Fruit fly (Drosophila melanogaster) whole organism, embryonic: ENCODE data around the gene SMC3.

Experiments used
- Abd-B ChIP-seq: fragments of 200-800 bp; sonication (Bioruptor generic); optimal IDR thresholded peaks from 2 replicates; lab custom pipeline; 2018; ENCODE audit warnings: missing biosample characterization, mild to moderate bottlenecking, missing genetic modification characterization, moderate library complexity
- CG10366 ChIP-seq: fragments of 200-800 bp; sonication (Bioruptor generic); IDR thresholded peaks from 2 replicates; pipeline ENCODE4 v1.3.6; 2022; ENCODE audit warnings: missing biosample characterization, missing genetic modification characterization
- CG1233 ChIP-seq: fragments of 200-800 bp; sonication (Bioruptor generic); optimal IDR thresholded peaks from 4 replicates; lab custom pipeline; 2018; ENCODE audit warnings: missing biosample characterization, mild to moderate bottlenecking, missing genetic modification characterization
- CG15479 ChIP-seq: fragments of 200-800 bp; sonication (Bioruptor generic); optimal IDR thresholded peaks from 3 replicates; lab custom pipeline; 2019; ENCODE audit warnings: missing biosample characterization, mild to moderate bottlenecking, missing genetic modification characterization, moderate library complexity
- CG16863 ChIP-seq: fragments of 200-800 bp; sonication (Bioruptor generic); optimal IDR thresholded peaks from 3 replicates; lab custom pipeline; 2016; ENCODE audit warnings: missing biosample characterization, missing genetic modification characterization
- CG17328 ChIP-seq: fragments of 200-800 bp; sonication (Bioruptor generic); IDR thresholded peaks from 2 replicates; pipeline ENCODE4 v1.3.6; 2022; ENCODE audit warnings: missing biosample characterization, missing genetic modification characterization
- CG17361 ChIP-seq: fragments of 200-800 bp; sonication (Bioruptor generic); IDR thresholded peaks from 3 replicates; pipeline ENCODE4 v1.3.6; 2022; ENCODE audit warnings: missing biosample characterization, missing genetic modification characterization
- CG17568 ChIP-seq: fragments of 200-800 bp; sonication (Bioruptor generic); optimal IDR thresholded peaks from 2 replicates; lab custom pipeline; 2018; ENCODE audit warnings: missing biosample characterization, mild to moderate bottlenecking, missing genetic modification characterization, moderate library complexity
- CG31365 ChIP-seq: fragments of 200-800 bp; sonication (Bioruptor generic); optimal IDR thresholded peaks from 2 replicates; lab custom pipeline; 2018; ENCODE audit warnings: missing biosample characterization, mild to moderate bottlenecking, missing genetic modification characterization
- CG31388 ChIP-seq: fragments of 200-800 bp; sonication (Bioruptor generic); optimal IDR thresholded peaks from 2 replicates; lab custom pipeline; 2016; ENCODE audit warnings: missing biosample characterization, missing genetic modification characterization
- CG3163 ChIP-seq: fragments of 200-800 bp; sonication (Bioruptor generic); optimal IDR thresholded peaks from 3 replicates; lab custom pipeline; 2016; ENCODE audit warnings: missing biosample characterization, missing genetic modification characterization
- CG3407 ChIP-seq: fragments of 200-800 bp; sonication (Bioruptor generic); optimal IDR thresholded peaks from 2 replicates; lab custom pipeline; 2018; ENCODE audit warnings: missing biosample characterization, mild to moderate bottlenecking, missing genetic modification characterization
- CG34376 ChIP-seq: fragments of 200-800 bp; sonication (Bioruptor generic); optimal IDR thresholded peaks from 2 replicates; lab custom pipeline; 2018; ENCODE audit warnings: missing biosample characterization, mild to moderate bottlenecking, missing genetic modification characterization
- CG3995 ChIP-seq: fragments of 200-800 bp; sonication (Bioruptor generic); optimal IDR thresholded peaks from 3 replicates; lab custom pipeline; 2016; ENCODE audit warnings: missing biosample characterization, missing genetic modification characterization
- CG43689 ChIP-seq: fragments of 200-800 bp; sonication (Bioruptor generic); IDR thresholded peaks from 2 replicates; pipeline ENCODE4 v1.3.6; 2022; ENCODE audit warnings: missing biosample characterization, missing genetic modification characterization
- CG6175 ChIP-seq: fragments of 200-800 bp; sonication (Bioruptor generic); IDR thresholded peaks from 3 replicates; pipeline ENCODE4 v1.3.6; 2022; ENCODE audit warnings: missing biosample characterization, missing genetic modification characterization
- CG6272 ChIP-seq: fragments of 200-800 bp; sonication (Bioruptor generic); IDR thresholded peaks from 2 replicates; pipeline ENCODE4 v1.3.6; 2022; ENCODE audit warnings: missing biosample characterization, missing genetic modification characterization
- CG8281 ChIP-seq: fragments of 200-800 bp; sonication (Bioruptor generic); optimal IDR thresholded peaks from 2 replicates; lab custom pipeline; 2018; ENCODE audit warnings: missing biosample characterization, mild to moderate bottlenecking, missing genetic modification characterization, moderate library complexity
- CG9876 ChIP-seq: fragments of 200-800 bp; sonication (Bioruptor generic); optimal IDR thresholded peaks from 2 replicates; lab custom pipeline; 2016; ENCODE audit warnings: missing biosample characterization, missing genetic modification characterization
- Dad ChIP-seq: fragments of 200-800 bp; sonication (Bioruptor generic); optimal IDR thresholded peaks from 3 replicates; lab custom pipeline; 2016; ENCODE audit warnings: missing biosample characterization, missing genetic modification characterization
- Deaf1 ChIP-seq: fragments of 200-800 bp; optimal IDR thresholded peaks from 3 replicates; lab custom pipeline; 2019; ENCODE audit warnings: missing biosample characterization, mild to moderate bottlenecking, missing genetic modification characterization, moderate library complexity
- HHEX ChIP-seq: fragments of 200-800 bp; sonication (Bioruptor generic); optimal IDR thresholded peaks from 3 replicates; lab custom pipeline; 2017; ENCODE audit warnings: missing biosample characterization, mild to moderate bottlenecking, missing genetic modification characterization, missing genetic modification reagents
- Hand ChIP-seq: fragments of 200-800 bp; sonication (Bioruptor generic); optimal IDR thresholded peaks from 2 replicates; lab custom pipeline; 2017; ENCODE audit warnings: mild to moderate bottlenecking, missing biosample characterization, missing genetic modification reagents, missing genetic modification characterization
- Hey ChIP-seq: fragments of 200-800 bp; sonication (Bioruptor generic); optimal IDR thresholded peaks from 3 replicates; lab custom pipeline; 2018; ENCODE audit warnings: missing biosample characterization, mild to moderate bottlenecking, missing genetic modification characterization
- Hr78 ChIP-seq, 2 experiments: fragments of 200-800 bp in 1 of 2; fragments of >200 bp in 1 of 2; sonication (Bioruptor generic) in 1 of 2; optimal IDR thresholded peaks; 2 replicates each; lab custom pipeline; 2017 to 2019; ENCODE audit warnings: missing biosample characterization in 2 of 2, missing genetic modification characterization in 2 of 2, mild to moderate bottlenecking in 1 of 2, moderate library complexity in 1 of 2
- MTF-1 ChIP-seq: fragments of 200-800 bp; sonication (Bioruptor generic); optimal IDR thresholded peaks from 2 replicates; lab custom pipeline; 2018; ENCODE audit warnings: missing biosample characterization, mild to moderate bottlenecking, missing genetic modification characterization, borderline replicate concordance
- NFAT ChIP-seq: fragments of 200-800 bp; sonication (Bioruptor generic); IDR thresholded peaks from 2 replicates; pipeline ENCODE4 v1.3.6; 2022; ENCODE audit warnings: missing biosample characterization, missing genetic modification characterization
- Oli ChIP-seq: fragments of 200-800 bp; sonication (Bioruptor generic); optimal IDR thresholded peaks from 2 replicates; lab custom pipeline; 2018; ENCODE audit warnings: missing biosample characterization, mild to moderate bottlenecking, missing genetic modification characterization, moderate library complexity
- Pdp1 ChIP-seq, 2 experiments: fragments of 200-800 bp; sonication (Bioruptor generic); optimal IDR thresholded peaks; 3 replicates each; lab custom pipeline; 2016; ENCODE audit warnings: missing biosample characterization in 2 of 2, missing genetic modification characterization in 2 of 2, mild to moderate bottlenecking in 1 of 2, moderate library complexity in 1 of 2
- Rx ChIP-seq: fragments of 200-800 bp; sonication (Bioruptor generic); IDR thresholded peaks from 2 replicates; pipeline ENCODE4 v1.3.6; 2022; ENCODE audit warnings: missing biosample characterization, missing genetic modification characterization
- Sry-δ ChIP-seq: fragments of 200-800 bp; sonication (Bioruptor generic); optimal IDR thresholded peaks from 2 replicates; lab custom pipeline; 2016; ENCODE audit warnings: missing biosample characterization, missing genetic modification characterization
- Xbp1 ChIP-seq: fragments of 200-800 bp; sonication (Bioruptor generic); optimal IDR thresholded peaks from 3 replicates; lab custom pipeline; 2016; ENCODE audit warnings: missing biosample characterization, mild to moderate bottlenecking, missing genetic modification characterization
- Xrp1 ChIP-seq: fragments of 200-800 bp; sonication (Bioruptor generic); IDR thresholded peaks from 2 replicates; pipeline ENCODE4 v1.3.6; 2022; ENCODE audit warnings: missing biosample characterization, missing genetic modification characterization
- ac ChIP-seq: fragments of 200-800 bp; sonication (Bioruptor generic); optimal IDR thresholded peaks from 3 replicates; lab custom pipeline; 2017; ENCODE audit warnings: missing biosample characterization, mild to moderate bottlenecking, missing genetic modification characterization
- bcd ChIP-seq: fragments of 200-800 bp; sonication (Bioruptor generic); optimal IDR thresholded peaks from 2 replicates; lab custom pipeline; 2017; ENCODE audit warnings: missing biosample characterization, mild to moderate bottlenecking, missing genetic modification characterization
- bigmax ChIP-seq: fragments of 200-800 bp; sonication (Bioruptor generic); optimal IDR thresholded peaks from 2 replicates; lab custom pipeline; 2018; ENCODE audit warnings: missing biosample characterization, mild to moderate bottlenecking, missing genetic modification characterization
- br ChIP-seq: fragments of >200 bp; optimal IDR thresholded peaks from 2 replicates; lab custom pipeline; 2017
- cato ChIP-seq: fragments of 200-800 bp; sonication (Bioruptor generic); optimal IDR thresholded peaks from 2 replicates; lab custom pipeline; 2016; ENCODE audit warnings: missing biosample characterization, missing genetic modification characterization, borderline replicate concordance
- caup ChIP-seq: fragments of 200-800 bp; sonication (Bioruptor generic); optimal IDR thresholded peaks from 3 replicates; lab custom pipeline; 2017; ENCODE audit warnings: missing biosample characterization, mild to moderate bottlenecking, missing genetic modification characterization, moderate library complexity; ENCODE audit not compliant: severe bottlenecking
- corto ChIP-seq: fragments of 200-800 bp; sonication (Bioruptor generic); optimal IDR thresholded peaks from 2 replicates; lab custom pipeline; 2016; ENCODE audit warnings: missing biosample characterization, mild to moderate bottlenecking, missing genetic modification characterization, moderate library complexity
- dmrt99B ChIP-seq: fragments of 200-800 bp; sonication (Bioruptor generic); optimal IDR thresholded peaks from 2 replicates; lab custom pipeline; 2018; ENCODE audit warnings: missing biosample characterization, mild to moderate bottlenecking, missing genetic modification characterization, moderate library complexity
- eyg ChIP-seq: fragments of 200-800 bp; sonication (Bioruptor generic); optimal IDR thresholded peaks from 3 replicates; lab custom pipeline; 2016; ENCODE audit warnings: missing biosample characterization, missing genetic modification characterization
- h ChIP-seq: fragments of >200 bp; optimal IDR thresholded peaks from 2 replicates; lab custom pipeline; 2017
- kay ChIP-seq: fragments of 200-800 bp; sonication (Bioruptor generic); optimal IDR thresholded peaks from 2 replicates; lab custom pipeline; 2016; ENCODE audit warnings: missing biosample characterization, missing genetic modification characterization
- mirr ChIP-seq: fragments of 200-800 bp; sonication (Bioruptor generic); optimal IDR thresholded peaks from 3 replicates; lab custom pipeline; 2018; ENCODE audit warnings: missing biosample characterization, mild to moderate bottlenecking, missing genetic modification characterization
- nom ChIP-seq: fragments of 200-800 bp; sonication (Bioruptor generic); optimal IDR thresholded peaks from 2 replicates; lab custom pipeline; 2017; ENCODE audit warnings: missing biosample characterization, missing genetic modification characterization, mild to moderate bottlenecking, moderate library complexity, missing genetic modification reagents
- rib ChIP-seq: fragments of 200-800 bp; sonication (Bioruptor generic); IDR thresholded peaks from 2 replicates; pipeline ENCODE4 v1.3.6; 2022; ENCODE audit warnings: missing biosample characterization, missing genetic modification characterization
- run ChIP-seq: fragments of 200-800 bp; sonication (Bioruptor generic); optimal IDR thresholded peaks from 3 replicates; lab custom pipeline; 2018; ENCODE audit warnings: missing biosample characterization, mild to moderate bottlenecking, missing genetic modification characterization
- tx ChIP-seq: fragments of 200-800 bp; sonication (Bioruptor generic); optimal IDR thresholded peaks from 2 replicates; lab custom pipeline; 2016; ENCODE audit warnings: missing biosample characterization, missing genetic modification characterization
- wor ChIP-seq: fragments of 200-800 bp; sonication (Bioruptor generic); IDR thresholded peaks from 2 replicates; pipeline ENCODE4 v1.3.6; 2022; ENCODE audit warnings: missing biosample characterization, missing genetic modification characterization
- zf30C ChIP-seq: fragments of 200-800 bp; sonication (Bioruptor generic); optimal IDR thresholded peaks from 3 replicates; lab custom pipeline; 2018; ENCODE audit warnings: missing biosample characterization, mild to moderate bottlenecking, missing genetic modification characterization

Gene SMC3

dm6 chrX:16552567-16552966, 40.7 kb downstream of the SMC3 start (continued):
- TF ChIP-seq CG10366 (GFP tag; lab: Robert Waterston, UW): peak; percentile 72
- TF ChIP-seq tx (GFP tag; lab: Kevin White, UChicago): no peak
- TF ChIP-seq ac (GFP tag; lab: Kevin White, UChicago): peak; percentile 38
- peak; percentile 73 for TF ChIP-seq CG1233 (GFP tag; lab: Kevin White, UChicago)
- no peak for TF ChIP-seq CG3163 (GFP tag; lab: Kevin White, UChicago)
- TF ChIP-seq Xbp1 (GFP tag; lab: Kevin White, UChicago): peak; percentile 81
- peak; percentile 65 for TF ChIP-seq NFAT (GFP tag; lab: Robert Waterston, UW)
- no peak for TF ChIP-seq br (lab: Kevin White, UChicago)
- no peak for TF ChIP-seq CG15479 (GFP tag; lab: Kevin White, UChicago)
- TF ChIP-seq run (tag; lab: Kevin White, UChicago): peak; percentile 72
- TF ChIP-seq Pdp1 (GFP tag; optimal IDR thresholded peaks at IDR 0.05; lab: Kevin White, UChicago): peak in 1 of 2 experiments; percentile 50
- peak; percentile 84 for TF ChIP-seq HHEX
- TF ChIP-seq Xrp1 (GFP tag; lab: Robert Waterston, UW): peak; percentile 87
- TF ChIP-seq Rx: no peak
- TF ChIP-seq Hr78 (GFP tag; optimal IDR thresholded peaks at IDR 0.05; lab: Kevin White, UChicago): peak in 1 of 2 experiments; percentile 37
- no peak for TF ChIP-seq CG3995 (GFP tag; lab: Kevin White, UChicago)
- peak; percentile 39 for TF ChIP-seq rib (GFP tag; lab: Robert Waterston, UW)
- TF ChIP-seq zf30C: peak; percentile 89
- TF ChIP-seq CG17361 (GFP tag; lab: Robert Waterston, UW): peak; percentile 89
- TF ChIP-seq CG17568 (GFP tag; lab: Kevin White, UChicago): peak; percentile 83
- TF ChIP-seq CG3407 (GFP tag; lab: Kevin White, UChicago): peak; percentile 60
- peak; percentile 28; the same call in 1 of the 2 replicates for TF ChIP-seq wor (GFP tag; lab: Robert Waterston, UW)
- no peak for TF ChIP-seq Hey (tag; lab: Kevin White, UChicago)
- TF ChIP-seq h (lab: Kevin White, UChicago): no peak
- TF ChIP-seq Hand (GFP tag; lab: Kevin White, UChicago): peak; percentile 80
- peak; percentile 84 for TF ChIP-seq Oli (tag; lab: Kevin White, UChicago)
- TF ChIP-seq CG6175 (GFP tag; lab: Robert Waterston, UW): no peak
- peak; percentile 46 for TF ChIP-seq Deaf1 (tag; lab: Kevin White, UChicago)
- TF ChIP-seq CG43689: 0 out of 2 replicates have a peak, but pooled peaks have one; percentile 7
- peak; percentile 78 for TF ChIP-seq mirr (GFP tag; lab: Kevin White, UChicago)
- no peak for TF ChIP-seq kay (GFP tag; lab: Kevin White, UChicago)
- TF ChIP-seq nom: no peak
- no peak for TF ChIP-seq CG6272
- peak; percentile 70 for TF ChIP-seq Abd-B
- TF ChIP-seq Dad (GFP tag; lab: Kevin White, UChicago): no peak
- TF ChIP-seq dmrt99B (tag; lab: Kevin White, UChicago): peak; percentile 88
- TF ChIP-seq caup (GFP tag; lab: Kevin White, UChicago): peak; percentile 86
- no peak for TF ChIP-seq CG8281
- TF ChIP-seq bigmax (GFP tag; lab: Kevin White, UChicago): no peak
- peak; percentile 70 for TF ChIP-seq CG17328 (GFP tag; lab: Robert Waterston, UW)
- TF ChIP-seq CG34376 (GFP tag; lab: Kevin White, UChicago): peak; percentile 90
- TF ChIP-seq Sry-δ (GFP tag; lab: Kevin White, UChicago): peak; percentile 19
- peak; percentile 57 for TF ChIP-seq eyg (GFP tag; lab: Kevin White, UChicago)
- no peak for TF ChIP-seq CG31365
- peak; percentile 15 for TF ChIP-seq CG31388 (GFP tag; lab: Kevin White, UChicago)
- TF ChIP-seq CG9876 (GFP tag; lab: Kevin White, UChicago): peak; percentile 1
- no peak for TF ChIP-seq corto (GFP tag; lab: Kevin White, UChicago)
- peak; percentile 42 for TF ChIP-seq cato (GFP tag; lab: Kevin White, UChicago)
- TF ChIP-seq bcd (GFP tag; lab: Kevin White, UChicago): peak; percentile 81
- TF ChIP-seq CG16863 (GFP tag; lab: Kevin White, UChicago): peak; percentile 40
- TF ChIP-seq MTF-1 (GFP tag; lab: Kevin White, UChicago): peak; percentile 60
